Worm (Caenorhabditis elegans) whole organism, L4 larva: ENCODE measurements around the gene ethe-1.

Experiments used
- fos-1 ChIP-seq: fragments of 150-350 bp; optimal IDR thresholded peaks from 2 replicates; lab custom pipeline; 2014; ENCODE audit warnings: missing biosample characterization, missing genetic modification characterization
- lin-1 ChIP-seq: fragments of 200-800 bp; sonication (Bioruptor generic); IDR thresholded peaks from 2 replicates; pipeline ENCODE4 v1.3.6; 2022; ENCODE audit warnings: missing genetic modification reagents, missing genetic modification characterization, missing compliant biosample characterization

- TF ChIP-seq fos-1 (tag; lab: Kevin White, UChicago) (no peak), lin-1 (no peak)
Measured at ce11 chrIV:9499636-9500035, 8.9 kb downstream of the ethe-1 start.
